Fruit fly (Drosophila melanogaster) whole organism, pupa: ENCODE measurements around the gene CG14907.

ENCODE experiments used
- CG10348 ChIP-seq: fragments of 200-800 bp; sonication (Bioruptor generic); IDR thresholded peaks from 2 replicates; pipeline ENCODE4 v1.3.6; 2022; ENCODE audit warnings: missing biosample characterization, missing genetic modification characterization
- CG12605 ChIP-seq: fragments of 200-800 bp; sonication (Bioruptor generic); IDR thresholded peaks from 2 replicates; pipeline ENCODE4 v1.3.6; 2022; ENCODE audit warnings: missing biosample characterization, missing genetic modification characterization
- CG13204 ChIP-seq: fragments of 200-800 bp; sonication (Bioruptor generic); optimal IDR thresholded peaks from 2 replicates; lab custom pipeline; 2018; ENCODE audit warnings: missing biosample characterization, mild to moderate bottlenecking, missing genetic modification characterization, moderate library complexity
- CG14655 ChIP-seq: fragments of 200-800 bp; sonication (Bioruptor generic); optimal IDR thresholded peaks from 3 replicates; lab custom pipeline; 2017; ENCODE audit warnings: mild to moderate bottlenecking, missing biosample characterization, missing genetic modification reagents, missing genetic modification characterization
- CG15710 ChIP-seq: fragments of 200-800 bp; sonication (Bioruptor generic); optimal IDR thresholded peaks from 2 replicates; lab custom pipeline; 2018; ENCODE audit warnings: missing biosample characterization, mild to moderate bottlenecking, missing genetic modification characterization, moderate library complexity
- CG17806 ChIP-seq: fragments of 200-800 bp; sonication (Bioruptor generic); optimal IDR thresholded peaks from 2 replicates; lab custom pipeline; 2018; ENCODE audit warnings: missing biosample characterization, mild to moderate bottlenecking, missing genetic modification characterization, moderate library complexity
- CG32121 ChIP-seq: fragments of 200-800 bp; sonication (Bioruptor generic); IDR thresholded peaks from 2 replicates; pipeline ENCODE4 v1.3.6; 2022; ENCODE audit warnings: missing biosample characterization, missing genetic modification characterization
- CG34367 ChIP-seq: fragments of 200-800 bp; sonication (Bioruptor generic); optimal IDR thresholded peaks from 2 replicates; lab custom pipeline; 2018; ENCODE audit warnings: missing biosample characterization, mild to moderate bottlenecking, missing genetic modification characterization
- CG8301 ChIP-seq: fragments of 200-800 bp; sonication (Bioruptor generic); optimal IDR thresholded peaks from 2 replicates; lab custom pipeline; 2018; ENCODE audit warnings: missing biosample characterization, mild to moderate bottlenecking, missing genetic modification characterization
- CG9948 ChIP-seq: fragments of 200-800 bp; sonication (Bioruptor generic); optimal IDR thresholded peaks from 2 replicates; lab custom pipeline; 2018; ENCODE audit warnings: missing biosample characterization, mild to moderate bottlenecking, missing genetic modification characterization, moderate library complexity
- Ets98B ChIP-seq: fragments of 200-800 bp; sonication (Bioruptor generic); IDR thresholded peaks from 2 replicates; pipeline ENCODE4 v1.3.6; 2022; ENCODE audit warnings: missing biosample characterization, missing genetic modification characterization
- Pif1A ChIP-seq: fragments of 200-800 bp; sonication (Bioruptor generic); optimal IDR thresholded peaks from 3 replicates; lab custom pipeline; 2016; ENCODE audit warnings: missing biosample characterization, missing genetic modification characterization
- Pif1B ChIP-seq: fragments of 200-800 bp; sonication (Bioruptor generic); optimal IDR thresholded peaks from 3 replicates; lab custom pipeline; 2016; ENCODE audit warnings: missing biosample characterization, missing genetic modification characterization
- fd96Ca ChIP-seq: fragments of 200-800 bp; sonication (Bioruptor generic); IDR thresholded peaks from 3 replicates; pipeline ENCODE4 v1.3.6; 2022; ENCODE audit warnings: missing biosample characterization, missing genetic modification characterization

dm6 chr3R:16611240-16611639, 40.9 kb downstream of the CG14907 start:
- TF ChIP-seq CG13204 (GFP tag; lab: Kevin White, UChicago) (no peak), CG32121 (no peak), CG9948 (no peak), fd96Ca (GFP tag; lab: Robert Waterston, UW) (no peak), Pif1B (no peak), CG12605 (GFP tag; lab: Robert Waterston, UW) (no peak), CG8301 (tag; lab: Kevin White, UChicago) (no peak), Ets98B (GFP tag; lab: Robert Waterston, UW) (no peak), Pif1A (GFP tag; lab: Kevin White, UChicago) (no peak), CG14655 (GFP tag; lab: Kevin White, UChicago) (no peak), CG34367 (tag; lab: Kevin White, UChicago) (no peak), CG15710 (tag; lab: Kevin White, UChicago) (no peak), CG10348 (GFP tag; lab: Robert Waterston, UW) (no peak), CG17806 (tag; lab: Kevin White, UChicago) (no peak)
